Worm (Caenorhabditis elegans) whole organism, L1 larva: Measurements from ENCODE around the gene gldi-3.

ENCODE experiments used
- C04F5.9 ChIP-seq: sonication (generic microtip); optimal IDR thresholded peaks from 2 replicates; lab custom pipeline; 2016; ENCODE audit warnings: missing genetic modification characterization, missing compliant biosample characterization
- C16A3.4 ChIP-seq: fragments of 150-350 bp; optimal IDR thresholded peaks from 2 replicates; lab custom pipeline; 2014; ENCODE audit warnings: missing biosample characterization, missing genetic modification characterization
- Y116A8C.19 ChIP-seq: sonication (generic microtip); optimal IDR thresholded peaks from 2 replicates; lab custom pipeline; 2016; ENCODE audit warnings: missing compliant biosample characterization, missing genetic modification characterization, borderline replicate concordance
- aha-1 ChIP-seq: fragments of 150-350 bp; optimal IDR thresholded peaks from 2 replicates; lab custom pipeline; 2014; ENCODE audit warnings: missing biosample characterization, missing genetic modification characterization
- ceh-63 ChIP-seq: fragments of 200-800 bp; sonication (Bioruptor generic); optimal IDR thresholded peaks from 2 replicates; lab custom pipeline; 2018; ENCODE audit warnings: mild to moderate bottlenecking, missing genetic modification characterization, missing compliant biosample characterization
- ceh-8 ChIP-seq: fragments of 200-800 bp; sonication (Bioruptor generic); optimal IDR thresholded peaks from 2 replicates; lab custom pipeline; 2018; ENCODE audit warnings: mild to moderate bottlenecking, missing genetic modification characterization, moderate library complexity, missing compliant biosample characterization
- ces-1 ChIP-seq: fragments of 150-350 bp; optimal IDR thresholded peaks from 2 replicates; lab custom pipeline; 2014; ENCODE audit warnings: missing biosample characterization, missing genetic modification reagents, missing genetic modification characterization
- dpl-1 ChIP-seq, 3 experiments: fragments of 150-350 bp in 2 of 3; sonication (generic microtip) in 1 of 3; optimal IDR thresholded peaks; 2 replicates each; lab custom pipeline; 2014 to 2017; ENCODE audit warnings: missing biosample characterization in 3 of 3, missing genetic modification characterization in 3 of 3, missing genetic modification reagents in 3 of 3
- dsc-1 ChIP-seq: sonication (generic microtip); optimal IDR thresholded peaks from 2 replicates; lab custom pipeline; 2016; ENCODE audit warnings: mild to moderate bottlenecking, missing genetic modification characterization, missing compliant biosample characterization
- efl-1 ChIP-seq, 4 experiments: fragments of 150-350 bp; optimal IDR thresholded peaks in 3 of 4; peaks in 1 of 4; 1 replicate in 1 of 4; 2 replicates in 3 of 4; lab custom pipeline; 2014; ENCODE audit warnings: missing biosample characterization in 2 of 4, missing genetic modification characterization in 2 of 4, missing genetic modification reagents in 2 of 4
- egl-13 ChIP-seq: sonication (generic microtip); optimal IDR thresholded peaks from 2 replicates; lab custom pipeline; 2016; ENCODE audit warnings: missing genotype, missing genetic modification reagents, missing genetic modification characterization, missing compliant biosample characterization
- egl-27 ChIP-seq, 2 experiments: fragments of 150-350 bp in 1 of 2; sonication (generic microtip); optimal IDR thresholded peaks; 3 replicates each; lab custom pipeline; 2017 to 2018; ENCODE audit warnings: missing biosample characterization in 2 of 2, missing genetic modification characterization in 2 of 2, missing genetic modification reagents in 2 of 2
- elt-2 ChIP-seq: sonication (generic microtip); optimal IDR thresholded peaks from 2 replicates; lab custom pipeline; 2016; ENCODE audit warnings: missing genetic modification characterization, mild to moderate bottlenecking, inconsistent platforms, missing compliant biosample characterization, missing genetic modification reagents
- fkh-4 ChIP-seq: sonication (generic microtip); optimal IDR thresholded peaks from 2 replicates; lab custom pipeline; 2016; ENCODE audit warnings: missing compliant biosample characterization, missing genetic modification characterization, borderline replicate concordance
- fkh-8 ChIP-seq: sonication (generic microtip); optimal IDR thresholded peaks from 2 replicates; lab custom pipeline; 2016; ENCODE audit warnings: mild to moderate bottlenecking, missing genetic modification characterization, missing compliant biosample characterization
- irx-1 ChIP-seq: sonication (generic microtip); optimal IDR thresholded peaks from 2 replicates; lab custom pipeline; 2016; ENCODE audit warnings: missing genetic modification characterization, missing compliant biosample characterization
- isw-1 ChIP-seq: fragments of 200-800 bp; sonication (Bioruptor generic); IDR thresholded peaks from 2 replicates; pipeline ENCODE4 v1.3.6; 2022; ENCODE audit warnings: missing genetic modification characterization, missing compliant biosample characterization
- lin-14 ChIP-seq: fragments of 200-800 bp; sonication (Bioruptor generic); optimal IDR thresholded peaks from 2 replicates; lab custom pipeline; 2018; ENCODE audit warnings: mild to moderate bottlenecking, missing genetic modification characterization, moderate library complexity, missing compliant biosample characterization
- lin-15B ChIP-seq: fragments of 150-350 bp; sonication (generic microtip); optimal IDR thresholded peaks from 3 replicates; lab custom pipeline; 2014; ENCODE audit warnings: missing biosample characterization, missing genetic modification characterization
- lin-35 ChIP-seq, 2 experiments: fragments of 150-350 bp; optimal IDR thresholded peaks; 2 replicates each; lab custom pipeline; 2014; ENCODE audit warnings: missing biosample characterization in 2 of 2, missing genetic modification characterization in 2 of 2, missing genetic modification reagents in 2 of 2
- lin-39 ChIP-seq: fragments of 150-350 bp; optimal IDR thresholded peaks from 2 replicates; lab custom pipeline; 2014; ENCODE audit warnings: missing biosample characterization, missing genetic modification reagents, missing genetic modification characterization
- lir-3 ChIP-seq: sonication (generic microtip); optimal IDR thresholded peaks from 2 replicates; lab custom pipeline; 2016; ENCODE audit warnings: mild to moderate bottlenecking, missing genetic modification characterization, moderate library complexity, missing compliant biosample characterization; ENCODE audit not compliant: poor library complexity
- lsy-2 ChIP-seq, 2 experiments: fragments of 150-350 bp; optimal IDR thresholded peaks; 2 replicates each; lab custom pipeline; 2014; ENCODE audit warnings: missing biosample characterization in 2 of 2, missing genetic modification characterization in 2 of 2
- mab-9 ChIP-seq: fragments of 200-800 bp; sonication (Bioruptor generic); IDR thresholded peaks from 2 replicates; pipeline ENCODE4 v1.3.6; 2022; ENCODE audit warnings: missing genetic modification reagents, missing genetic modification characterization, missing compliant biosample characterization
- mdl-1 ChIP-seq, 2 experiments: fragments of 150-350 bp; optimal IDR thresholded peaks; 2 replicates each; lab custom pipeline; 2014 to 2017; ENCODE audit warnings: missing biosample characterization in 2 of 2, missing genetic modification characterization in 2 of 2, inconsistent platforms in 1 of 2
- mep-1 ChIP-seq: fragments of 150-350 bp; optimal IDR thresholded peaks from 2 replicates; lab custom pipeline; 2014; ENCODE audit warnings: missing biosample characterization, missing genetic modification characterization
- nhr-11 ChIP-seq: fragments of 150-350 bp; optimal IDR thresholded peaks from 2 replicates; lab custom pipeline; 2014; ENCODE audit warnings: missing biosample characterization, missing genetic modification characterization
- nhr-20 ChIP-seq: sonication (generic microtip); optimal IDR thresholded peaks from 2 replicates; lab custom pipeline; 2016; ENCODE audit warnings: mild to moderate bottlenecking, missing genetic modification characterization, missing compliant biosample characterization
- nhr-237 ChIP-seq: fragments of 150-350 bp; optimal IDR thresholded peaks from 2 replicates; lab custom pipeline; 2014; ENCODE audit warnings: missing biosample characterization, missing genetic modification characterization
- nhr-47 ChIP-seq: sonication (generic microtip); optimal IDR thresholded peaks from 2 replicates; lab custom pipeline; 2016; ENCODE audit warnings: mild to moderate bottlenecking, missing genetic modification characterization, moderate library complexity, missing compliant biosample characterization
- nhr-76 ChIP-seq: sonication (generic microtip); optimal IDR thresholded peaks from 2 replicates; lab custom pipeline; 2017; ENCODE audit warnings: missing biosample characterization, missing genetic modification characterization
- nhr-77 ChIP-seq: fragments of 150-350 bp; optimal IDR thresholded peaks from 2 replicates; lab custom pipeline; 2014; ENCODE audit warnings: missing biosample characterization, missing genetic modification characterization
- nhr-90 ChIP-seq: sonication (generic microtip); optimal IDR thresholded peaks from 2 replicates; lab custom pipeline; 2016; ENCODE audit warnings: mild to moderate bottlenecking, missing genetic modification characterization, missing compliant biosample characterization; ENCODE audit not compliant: poor library complexity
- pax-3 ChIP-seq: fragments of 200-800 bp; sonication (Bioruptor generic); optimal IDR thresholded peaks from 2 replicates; lab custom pipeline; 2018; ENCODE audit warnings: mild to moderate bottlenecking, missing genetic modification characterization, moderate library complexity, missing compliant biosample characterization
- pqm-1 ChIP-seq: sonication (generic microtip); optimal IDR thresholded peaks from 3 replicates; lab custom pipeline; 2017; ENCODE audit warnings: missing biosample characterization, missing genetic modification characterization
- rnt-1 ChIP-seq: sonication (generic microtip); optimal IDR thresholded peaks from 2 replicates; lab custom pipeline; 2016; ENCODE audit warnings: mild to moderate bottlenecking, missing genetic modification characterization, moderate library complexity, missing compliant biosample characterization
- skn-1 ChIP-seq: fragments of 150-350 bp; optimal IDR thresholded peaks from 2 replicates; lab custom pipeline; 2014; ENCODE audit warnings: missing biosample characterization, missing genetic modification characterization
- snpc-4 ChIP-seq: fragments of 150-350 bp; optimal IDR thresholded peaks from 2 replicates; lab custom pipeline; 2014; ENCODE audit warnings: missing biosample characterization, missing genetic modification characterization
- snu-23 ChIP-seq: sonication (generic microtip); optimal IDR thresholded peaks from 2 replicates; lab custom pipeline; 2016; ENCODE audit warnings: missing genetic modification characterization, missing compliant biosample characterization
- sptf-1 ChIP-seq: fragments of 150-350 bp; optimal IDR thresholded peaks from 2 replicates; lab custom pipeline; 2014; ENCODE audit warnings: missing biosample characterization, missing genetic modification characterization
- swsn-7 ChIP-seq: sonication (generic microtip); optimal IDR thresholded peaks from 2 replicates; lab custom pipeline; 2016; ENCODE audit warnings: missing genetic modification characterization, missing compliant biosample characterization
- tbx-2 ChIP-seq: sonication (generic microtip); optimal IDR thresholded peaks from 2 replicates; lab custom pipeline; 2016; ENCODE audit warnings: missing genetic modification characterization, missing compliant biosample characterization
- unc-130 ChIP-seq: fragments of 150-350 bp; optimal IDR thresholded peaks from 2 replicates; lab custom pipeline; 2017; ENCODE audit warnings: missing biosample characterization, missing genetic modification characterization, inconsistent platforms
- unc-62 ChIP-seq: fragments of 150-350 bp; optimal IDR thresholded peaks from 2 replicates; lab custom pipeline; 2014; ENCODE audit warnings: missing biosample characterization, missing genetic modification reagents, missing genetic modification characterization
- unc-98 ChIP-seq: fragments of 200-800 bp; sonication (Bioruptor generic); IDR thresholded peaks from 2 replicates; pipeline ENCODE4 v1.3.6; 2022; ENCODE audit warnings: missing genetic modification characterization, missing compliant biosample characterization
- vab-15 ChIP-seq: sonication (generic microtip); optimal IDR thresholded peaks from 2 replicates; lab custom pipeline; 2017; ENCODE audit warnings: missing genotype, mild to moderate bottlenecking, missing genetic modification characterization, missing compliant biosample characterization
- xbp-1 ChIP-seq: sonication (generic microtip); optimal IDR thresholded peaks from 2 replicates; lab custom pipeline; 2016; ENCODE audit warnings: missing genetic modification characterization, missing compliant biosample characterization
- zip-4 ChIP-seq: fragments of 200-800 bp; sonication (Bioruptor generic); optimal IDR thresholded peaks from 2 replicates; lab custom pipeline; 2018; ENCODE audit warnings: mild to moderate bottlenecking, missing genetic modification characterization, moderate library complexity, missing compliant biosample characterization
- ztf-4 ChIP-seq: fragments of 150-350 bp; optimal IDR thresholded peaks from 2 replicates; lab custom pipeline; 2014; ENCODE audit warnings: missing biosample characterization, missing genetic modification characterization

The gldi-3 gene

DNA sequence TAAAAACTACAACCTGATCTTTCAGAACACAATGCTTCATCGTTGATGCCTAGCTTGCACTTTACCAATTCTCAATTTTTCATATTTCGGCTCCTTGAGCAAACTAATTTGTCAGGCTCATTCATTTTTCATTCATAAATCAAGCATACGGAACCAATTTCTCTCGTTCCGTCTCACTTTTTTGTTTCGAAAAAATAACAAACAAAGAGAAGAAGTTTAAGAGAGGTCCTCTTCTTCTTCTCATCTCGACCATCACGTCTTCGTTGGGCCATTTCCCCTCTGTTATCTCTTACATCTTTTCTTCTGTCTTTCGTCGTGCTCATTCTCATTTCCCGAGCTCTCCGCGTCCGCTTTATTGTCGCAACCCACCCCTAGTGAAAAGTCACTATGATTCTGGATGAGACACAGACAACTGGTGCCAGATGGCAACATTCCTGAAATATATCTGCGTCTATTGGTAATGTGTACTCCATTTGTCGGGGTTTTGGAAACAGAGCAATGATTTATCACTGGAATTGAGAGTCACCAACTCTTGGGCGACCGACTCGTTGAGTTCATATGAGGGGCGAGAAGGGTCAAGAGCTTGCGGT, 15.1 kb downstream of the gldi-3 start (continued):
- TF ChIP-seq mab-9 (GFP tag; lab: Robert Waterston, UW) = peak; percentile 43; the same call in 1 of the 2 replicates
- no peak for TF ChIP-seq isw-1 (GFP tag; lab: Robert Waterston, UW)
- TF ChIP-seq mdl-1 (tag; optimal IDR thresholded peaks at IDR 0.05; lab: Kevin White, UChicago) = no peak
- TF ChIP-seq lir-3 (tag; lab: Kevin White, UChicago) = no peak
- TF ChIP-seq nhr-76 (tag; lab: Kevin White, UChicago) = no peak
- TF ChIP-seq efl-1 (optimal IDR thresholded peaks at IDR 0.05; lab: Kevin White, UChicago) = peak; percentile 4 to 22
- no peak for TF ChIP-seq efl-1 (GFP tag; optimal IDR thresholded peaks at IDR 0.05 in 1 of 2; lab: Kevin White, UChicago)
- no peak for TF ChIP-seq xbp-1 (tag; lab: Kevin White, UChicago)
- no peak for TF ChIP-seq ceh-63
- no peak for TF ChIP-seq ceh-8 (GFP tag; lab: Kevin White, UChicago)
- TF ChIP-seq pqm-1 = no peak
- TF ChIP-seq irx-1 (tag; lab: Kevin White, UChicago) = peak; percentile 17
- peak; percentile 20 for TF ChIP-seq unc-130 (tag; lab: Kevin White, UChicago)
- TF ChIP-seq sptf-1 (tag; lab: Kevin White, UChicago) = no peak
- TF ChIP-seq lin-35 (GFP tag; optimal IDR thresholded peaks at IDR 0.05; lab: Kevin White, UChicago) = peak in 1 of 2 experiments; percentile 21
- no peak for TF ChIP-seq ces-1 (GFP tag; lab: Kevin White, UChicago)
- TF ChIP-seq vab-15 (tag; lab: Kevin White, UChicago) = no peak
- peak; percentile 51 for TF ChIP-seq snu-23 (GFP tag; lab: Kevin White, UChicago)
- no peak for TF ChIP-seq skn-1
- TF ChIP-seq pax-3 (tag; lab: Kevin White, UChicago) = no peak
- peak; percentile 16 for TF ChIP-seq mep-1 (tag; lab: Kevin White, UChicago)
- peak; percentile 9 for TF ChIP-seq nhr-20 (tag; lab: Kevin White, UChicago)
- peak; percentile 50 for TF ChIP-seq tbx-2 (tag; lab: Kevin White, UChicago)
- TF ChIP-seq lin-15B = no peak
- no peak for TF ChIP-seq elt-2 (tag; lab: Kevin White, UChicago)
- no peak for TF ChIP-seq nhr-11
- TF ChIP-seq nhr-237 = no peak
- no peak for TF ChIP-seq unc-62
- TF ChIP-seq swsn-7 (tag; lab: Kevin White, UChicago) = peak; percentile 45
- TF ChIP-seq Y116A8C.19 (tag; lab: Kevin White, UChicago) = no peak
- peak; percentile 70 for TF ChIP-seq fkh-4 (tag; lab: Kevin White, UChicago)
- TF ChIP-seq C04F5.9 = no peak
- TF ChIP-seq dsc-1 (tag; lab: Kevin White, UChicago) = peak; percentile 94
- no peak for TF ChIP-seq aha-1 (tag; lab: Kevin White, UChicago)
- TF ChIP-seq ztf-4 = no peak
- TF ChIP-seq dpl-1 (GFP tag; optimal IDR thresholded peaks at IDR 0.05; lab: Kevin White, UChicago) = no peak
- no peak for TF ChIP-seq unc-98 (GFP tag; lab: Robert Waterston, UW)
- TF ChIP-seq lsy-2 (tag; optimal IDR thresholded peaks at IDR 0.05; lab: Kevin White, UChicago) = peak in 1 of 2 experiments; percentile 46
- TF ChIP-seq fkh-8 (tag; lab: Kevin White, UChicago) = peak; percentile 39
- TF ChIP-seq lin-14 (GFP tag; lab: Kevin White, UChicago) = peak; percentile 84
- TF ChIP-seq egl-13 = no peak
- TF ChIP-seq snpc-4 (tag; lab: Kevin White, UChicago) = no peak
- no peak for TF ChIP-seq nhr-90 (tag; lab: Kevin White, UChicago)
- peak; percentile 6 for TF ChIP-seq nhr-47 (tag; lab: Kevin White, UChicago)
- TF ChIP-seq egl-27 (tag; optimal IDR thresholded peaks at IDR 0.05; lab: Kevin White, UChicago) = no peak
- TF ChIP-seq C16A3.4 (tag; lab: Kevin White, UChicago) = no peak
- no peak for TF ChIP-seq zip-4 (GFP tag; lab: Kevin White, UChicago)
- peak; percentile 62 for TF ChIP-seq rnt-1 (tag; lab: Kevin White, UChicago)
- no peak for TF ChIP-seq nhr-77 (tag; lab: Kevin White, UChicago)
- no peak for TF ChIP-seq lin-39 (tag; lab: Kevin White, UChicago)
- TF ChIP-seq, all 84 proteins: peak for 20
